Worm (Caenorhabditis elegans) whole organism, L2 larva: ENCODE data around the gene F54B8.1.

Experiments
- C34F6.9 ChIP-seq: fragments of 150-350 bp; optimal IDR thresholded peaks from 2 replicates; lab custom pipeline; 2014; ENCODE audit warnings: missing biosample characterization, missing genetic modification characterization
- F13H6.1 ChIP-seq: sonication (generic microtip); optimal IDR thresholded peaks from 2 replicates; lab custom pipeline; 2016; ENCODE audit warnings: missing genetic modification characterization, missing compliant biosample characterization
- R02D3.7 ChIP-seq: fragments of 150-350 bp; optimal IDR thresholded peaks from 2 replicates; lab custom pipeline; 2014; ENCODE audit warnings: missing biosample characterization, missing genetic modification characterization
- Y55F3AM.14 ChIP-seq: fragments of 200-800 bp; sonication (Bioruptor generic); optimal IDR thresholded peaks from 2 replicates; lab custom pipeline; 2018; ENCODE audit warnings: mild to moderate bottlenecking, missing genetic modification characterization, missing compliant biosample characterization
- ZK546.5 ChIP-seq: sonication (generic microtip); optimal IDR thresholded peaks from 2 replicates; lab custom pipeline; 2017; ENCODE audit warnings: missing biosample characterization, missing genetic modification characterization
- alr-1 ChIP-seq: fragments of 150-350 bp; optimal IDR thresholded peaks from 2 replicates; lab custom pipeline; 2014; ENCODE audit warnings: missing biosample characterization, missing genetic modification characterization
- aly-2 ChIP-seq: fragments of 150-350 bp; optimal IDR thresholded peaks from 2 replicates; lab custom pipeline; 2014; ENCODE audit warnings: missing biosample characterization, missing genetic modification characterization
- ama-1 ChIP-seq: fragments of 150-350 bp; optimal IDR thresholded peaks from 2 replicates; lab custom pipeline; 2018; ENCODE audit warnings: inconsistent platforms
- blmp-1 ChIP-seq: sonication (generic microtip); optimal IDR thresholded peaks from 2 replicates; lab custom pipeline; 2017; ENCODE audit warnings: missing genetic modification characterization, mild to moderate bottlenecking, missing compliant biosample characterization, antibody characterized with exemption, moderate library complexity; ENCODE audit not compliant: insufficient read depth
- ceh-16 ChIP-seq: fragments of 150-350 bp; optimal IDR thresholded peaks from 2 replicates; lab custom pipeline; 2014; ENCODE audit warnings: missing biosample characterization, missing genetic modification characterization
- ceh-82 ChIP-seq: fragments of 150-350 bp; optimal IDR thresholded peaks from 2 replicates; lab custom pipeline; 2014; ENCODE audit warnings: missing biosample characterization, missing genetic modification characterization
- crh-2 ChIP-seq: sonication (generic microtip); optimal IDR thresholded peaks from 2 replicates; lab custom pipeline; 2017; ENCODE audit warnings: missing biosample characterization, missing genetic modification characterization
- dmd-4 ChIP-seq: sonication (generic microtip); optimal IDR thresholded peaks from 2 replicates; lab custom pipeline; 2017; ENCODE audit warnings: missing biosample characterization, missing genetic modification characterization
- egl-27 ChIP-seq: sonication (generic microtip); optimal IDR thresholded peaks from 3 replicates; lab custom pipeline; 2017; ENCODE audit warnings: missing biosample characterization, missing genetic modification reagents, missing genetic modification characterization
- elt-1 ChIP-seq: fragments of 150-350 bp; optimal IDR thresholded peaks from 2 replicates; lab custom pipeline; 2014; ENCODE audit warnings: missing biosample characterization, missing genetic modification characterization
- elt-3 ChIP-seq: sonication (generic microtip); optimal IDR thresholded peaks from 2 replicates; lab custom pipeline; 2017; ENCODE audit warnings: missing biosample characterization, missing genetic modification characterization
- fos-1 ChIP-seq: fragments of 150-350 bp; optimal IDR thresholded peaks from 2 replicates; lab custom pipeline; 2014; ENCODE audit warnings: missing biosample characterization, missing genetic modification characterization
- gmeb-1 ChIP-seq: fragments of 150-350 bp; optimal IDR thresholded peaks from 2 replicates; lab custom pipeline; 2014; ENCODE audit warnings: missing biosample characterization, missing genetic modification characterization
- lin-11 ChIP-seq: fragments of 150-350 bp; sonication (generic microtip); optimal IDR thresholded peaks from 2 replicates; lab custom pipeline; 2014; ENCODE audit warnings: missing biosample characterization, missing genetic modification characterization, inconsistent platforms, mixed read lengths
- lin-13 ChIP-seq: fragments of 150-350 bp; optimal IDR thresholded peaks from 2 replicates; lab custom pipeline; 2014; ENCODE audit warnings: missing biosample characterization, missing genetic modification reagents, missing genetic modification characterization
- lin-39 ChIP-seq: fragments of 150-350 bp; optimal IDR thresholded peaks from 2 replicates; lab custom pipeline; 2014; ENCODE audit warnings: missing biosample characterization, missing genetic modification reagents, missing genetic modification characterization
- lsy-2 ChIP-seq, 2 experiments: fragments of 150-350 bp in 1 of 2; sonication (generic microtip) in 1 of 2; optimal IDR thresholded peaks; 2 replicates each; lab custom pipeline; 2014 to 2017; ENCODE audit warnings: missing biosample characterization in 2 of 2, missing genetic modification characterization in 2 of 2
- mab-5 ChIP-seq: fragments of 150-350 bp; optimal IDR thresholded peaks from 2 replicates; lab custom pipeline; 2014; ENCODE audit warnings: missing biosample characterization, missing genetic modification characterization
- mbf-1 ChIP-seq: sonication (generic microtip); optimal IDR thresholded peaks from 2 replicates; lab custom pipeline; 2017; ENCODE audit warnings: missing biosample characterization, missing genetic modification characterization
- mdl-1 ChIP-seq, 2 experiments: fragments of 150-350 bp in 1 of 2; sonication (generic microtip) in 1 of 2; optimal IDR thresholded peaks; 2 replicates each; lab custom pipeline; 2017; ENCODE audit warnings: missing biosample characterization in 2 of 2, missing genetic modification characterization in 2 of 2
- nhr-10 ChIP-seq: sonication (generic microtip); optimal IDR thresholded peaks from 2 replicates; lab custom pipeline; 2017; ENCODE audit warnings: missing biosample characterization, missing genetic modification characterization
- nhr-11 ChIP-seq: fragments of 150-350 bp; optimal IDR thresholded peaks from 2 replicates; lab custom pipeline; 2014; ENCODE audit warnings: missing biosample characterization, missing genetic modification characterization
- nhr-12 ChIP-seq: fragments of 150-350 bp; optimal IDR thresholded peaks from 2 replicates; lab custom pipeline; 2014; ENCODE audit warnings: missing biosample characterization, missing genetic modification characterization
- nhr-129 ChIP-seq: fragments of 150-350 bp; optimal IDR thresholded peaks from 2 replicates; lab custom pipeline; 2014; ENCODE audit warnings: missing biosample characterization, missing genetic modification characterization
- nhr-21 ChIP-seq: fragments of 150-350 bp; optimal IDR thresholded peaks from 2 replicates; lab custom pipeline; 2014; ENCODE audit warnings: missing biosample characterization, missing genetic modification characterization
- nhr-23 ChIP-seq: fragments of 150-350 bp; optimal IDR thresholded peaks from 2 replicates; lab custom pipeline; 2014; ENCODE audit warnings: missing biosample characterization, missing genetic modification reagents, missing genetic modification characterization
- nhr-237 ChIP-seq: fragments of 150-350 bp; optimal IDR thresholded peaks from 2 replicates; lab custom pipeline; 2014; ENCODE audit warnings: missing biosample characterization, missing genetic modification characterization
- nhr-25 ChIP-seq: fragments of 150-350 bp; sonication (generic microtip); optimal IDR thresholded peaks from 3 replicates; lab custom pipeline; 2014; ENCODE audit warnings: missing biosample characterization, missing genetic modification characterization
- nhr-6 ChIP-seq: fragments of 150-350 bp; optimal IDR thresholded peaks from 2 replicates; lab custom pipeline; 2014; ENCODE audit warnings: missing biosample characterization, missing genetic modification characterization
- nhr-77 ChIP-seq: fragments of 150-350 bp; optimal IDR thresholded peaks from 2 replicates; lab custom pipeline; 2014; ENCODE audit warnings: missing biosample characterization, missing genetic modification characterization
- peb-1 ChIP-seq: fragments of 150-350 bp; optimal IDR thresholded peaks from 2 replicates; lab custom pipeline; 2014; ENCODE audit warnings: missing biosample characterization, missing genetic modification characterization
- sem-4 ChIP-seq: fragments of 150-350 bp; optimal IDR thresholded peaks from 2 replicates; lab custom pipeline; 2014; ENCODE audit warnings: missing biosample characterization, missing genetic modification reagents, missing genetic modification characterization
- skn-1 ChIP-seq: sonication (generic microtip); optimal IDR thresholded peaks from 2 replicates; lab custom pipeline; 2017; ENCODE audit warnings: missing biosample characterization, missing genetic modification characterization
- sma-3 ChIP-seq: sonication (generic microtip); optimal IDR thresholded peaks from 2 replicates; lab custom pipeline; 2016; ENCODE audit warnings: missing genetic modification reagents, missing genetic modification characterization, missing compliant biosample characterization
- sma-9 ChIP-seq, 2 experiments: fragments of 150-350 bp in 1 of 2; sonication (generic microtip) in 1 of 2; optimal IDR thresholded peaks; 2 replicates each; lab custom pipeline; 2014 to 2016; ENCODE audit warnings: missing genetic modification characterization in 2 of 2, mild to moderate bottlenecking in 1 of 2, missing biosample characterization in 1 of 2, missing compliant biosample characterization in 1 of 2, missing genetic modification reagents in 1 of 2, moderate library complexity in 1 of 2
- snpc-4 ChIP-seq: fragments of 150-350 bp; optimal IDR thresholded peaks from 2 replicates; lab custom pipeline; 2014; ENCODE audit warnings: missing biosample characterization, missing genetic modification characterization
- unc-39 ChIP-seq: fragments of 150-350 bp; optimal IDR thresholded peaks from 2 replicates; lab custom pipeline; 2014; ENCODE audit warnings: missing biosample characterization, missing genetic modification characterization
- unc-55 ChIP-seq: fragments of 150-350 bp; sonication (generic microtip); optimal IDR thresholded peaks from 3 replicates; lab custom pipeline; 2014; ENCODE audit warnings: missing biosample characterization, missing genetic modification reagents, missing genetic modification characterization
- unc-62 ChIP-seq: fragments of 150-350 bp; optimal IDR thresholded peaks from 2 replicates; lab custom pipeline; 2014; ENCODE audit warnings: missing biosample characterization, missing genetic modification reagents, missing genetic modification characterization
- zag-1 ChIP-seq: fragments of 150-350 bp; optimal IDR thresholded peaks from 2 replicates; lab custom pipeline; 2014; ENCODE audit warnings: missing biosample characterization, missing genetic modification characterization
- ztf-1 ChIP-seq: fragments of 200-800 bp; sonication (Bioruptor generic); conservative IDR thresholded peaks from 2 replicates; pipeline ENCODE4 v1.3.6; 2022; ENCODE audit warnings: missing genetic modification characterization, missing compliant biosample characterization
- ztf-11 ChIP-seq: sonication (generic microtip); optimal IDR thresholded peaks from 2 replicates; lab custom pipeline; 2017; ENCODE audit warnings: missing biosample characterization, missing genetic modification characterization
- ztf-4 ChIP-seq: fragments of 150-350 bp; optimal IDR thresholded peaks from 2 replicates; lab custom pipeline; 2014; ENCODE audit warnings: missing biosample characterization, missing genetic modification characterization

F54B8.1 gene

DNA sequence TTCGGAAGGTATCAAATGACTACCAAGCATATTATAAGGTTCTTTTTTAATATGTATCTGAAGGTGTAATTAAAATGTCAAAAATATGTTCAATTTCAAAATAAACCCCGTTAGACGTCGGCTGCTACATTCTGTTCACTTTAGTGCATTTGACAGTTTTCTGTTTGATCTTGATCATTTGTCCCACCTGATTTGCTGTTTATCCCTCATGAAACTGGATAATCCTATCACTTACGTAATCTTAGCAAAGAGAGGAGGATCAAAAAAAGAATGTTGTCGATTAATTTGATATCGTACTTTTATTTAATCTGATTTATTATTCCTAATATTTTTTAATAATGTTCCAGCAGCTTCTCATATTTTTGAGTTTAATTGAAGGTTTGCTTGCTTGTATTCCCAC lies at the start of gene F54B8.1:
Gene F54B8.1, plus strand, starts transcription at position 301 of the 400 bp plus-strand sequence.
- TF ChIP-seq alr-1 (tag; lab: Kevin White, UChicago) (no peak), blmp-1 (tag; lab: Kevin White, UChicago) (no peak), zag-1 (tag; lab: Kevin White, UChicago) (no peak), nhr-21 (tag; lab: Kevin White, UChicago) (no peak), nhr-10 (no peak), gmeb-1 (no peak), crh-2 (no peak), mbf-1 (tag; lab: Kevin White, UChicago) (no peak), nhr-129 (tag; lab: Kevin White, UChicago) (no peak), unc-62 (GFP tag; lab: Kevin White, UChicago) (no peak), ceh-16 (tag; lab: Kevin White, UChicago) (no peak), ztf-1 (no peak), C34F6.9 (tag; lab: Kevin White, UChicago) (no peak), nhr-23 (no peak), egl-27 (tag; lab: Kevin White, UChicago) (no peak), mdl-1 (tag; optimal IDR thresholded peaks at IDR 0.05; lab: Kevin White, UChicago) (no peak), ztf-11 (tag; lab: Kevin White, UChicago) (no peak)
- TF ChIP-seq, all 48 proteins: peak for 0

DNA sequence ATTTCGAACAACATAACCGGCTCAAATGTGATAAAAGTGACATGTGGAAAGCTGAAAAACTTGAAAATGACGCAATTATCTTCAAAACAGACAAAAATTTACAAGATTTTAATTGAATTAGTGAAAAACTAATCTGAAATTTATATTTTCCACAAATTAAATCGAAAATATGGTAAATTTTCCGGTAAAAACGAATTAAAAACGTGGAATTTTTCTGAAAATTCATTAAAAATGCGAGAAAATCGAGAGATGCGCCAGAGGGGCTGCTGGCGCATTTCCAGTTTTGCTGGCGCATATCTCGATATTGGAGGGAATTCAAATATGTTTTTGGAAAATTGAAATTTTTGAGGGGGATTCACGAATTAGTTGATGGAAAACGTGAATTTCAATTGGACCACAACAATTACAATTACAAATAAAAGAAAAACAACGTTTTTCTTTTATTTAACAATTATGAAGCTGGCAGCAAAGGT lies 44.4 kb upstream of the F54B8.1 start, which contains the start of the genes haf-3 and F57A10.2:
Gene haf-3, minus strand, starts transcription at position 51 of the 473 bp plus-strand sequence.
Gene F57A10.2, plus strand, starts transcription at position 454 of the 473 bp plus-strand sequence.
- TF ChIP-seq nhr-10 (peak; percentile 81), mab-5 (tag; lab: Kevin White, UChicago) (peak; percentile 90), sma-3 (GFP tag; lab: Kevin White, UChicago) (peak; percentile 92), nhr-77 (peak; percentile 68), nhr-12 (tag; lab: Kevin White, UChicago) (no peak), lin-13 (GFP tag; lab: Kevin White, UChicago) (peak; percentile 92), ceh-16 (tag; lab: Kevin White, UChicago) (peak; percentile 60), ztf-4 (tag; lab: Kevin White, UChicago) (peak; percentile 84), R02D3.7 (peak; percentile 72), ZK546.5 (tag; lab: Kevin White, UChicago) (no peak), egl-27 (tag; lab: Kevin White, UChicago) (peak; percentile 92), F13H6.1 (tag; lab: Kevin White, UChicago) (peak; percentile 91), lin-39 (tag; lab: Kevin White, UChicago) (no peak), lin-11 (tag; lab: Kevin White, UChicago) (peak; percentile 64), elt-3 (tag; lab: Kevin White, UChicago) (no peak), unc-39 (tag; lab: Kevin White, UChicago) (no peak), ztf-1 (no peak), peb-1 (no peak), unc-55 (GFP tag; lab: Kevin White, UChicago) (peak; percentile 94), ceh-82 (tag; lab: Kevin White, UChicago) (peak; percentile 78), aly-2 (tag; lab: Kevin White, UChicago) (no peak), lsy-2 (tag; optimal IDR thresholded peaks at IDR 0.05; lab: Kevin White, UChicago) (peak; percentile 92 to 96), Y55F3AM.14 (GFP tag; lab: Kevin White, UChicago) (peak; percentile 37), elt-1 (tag; lab: Kevin White, UChicago) (no peak), sem-4 (tag; lab: Kevin White, UChicago) (peak; percentile 83), mdl-1 (tag; optimal IDR thresholded peaks at IDR 0.05; lab: Kevin White, UChicago) (peak in 1 of 2 experiments; percentile 19), fos-1 (tag; lab: Kevin White, UChicago) (peak; percentile 57), ztf-11 (tag; lab: Kevin White, UChicago) (no peak), nhr-6 (tag; lab: Kevin White, UChicago) (peak; percentile 84), nhr-11 (tag; lab: Kevin White, UChicago) (no peak), nhr-237 (tag; lab: Kevin White, UChicago) (peak; percentile 80), C34F6.9 (tag; lab: Kevin White, UChicago) (peak; percentile 96), unc-62 (GFP tag; lab: Kevin White, UChicago) (peak; percentile 33), nhr-23 (no peak), ama-1 (peak; percentile 60), sma-9 (GFP tag; optimal IDR thresholded peaks at IDR 0.05; lab: Kevin White, UChicago) (peak; percentile 95), sma-9 (tag; optimal IDR thresholded peaks at IDR 0.05; lab: Kevin White, UChicago) (no peak), mbf-1 (tag; lab: Kevin White, UChicago) (no peak), gmeb-1 (peak; percentile 99), nhr-21 (tag; lab: Kevin White, UChicago) (peak; percentile 87), zag-1 (tag; lab: Kevin White, UChicago) (peak; percentile 67), blmp-1 (tag; lab: Kevin White, UChicago) (peak; percentile 9), crh-2 (peak; percentile 94), nhr-129 (tag; lab: Kevin White, UChicago) (peak; percentile 78), skn-1 (tag; lab: Kevin White, UChicago) (no peak), snpc-4 (peak; percentile 87), alr-1 (tag; lab: Kevin White, UChicago) (no peak), nhr-25 (tag; lab: Kevin White, UChicago) (peak; percentile 92), dmd-4 (tag; lab: Kevin White, UChicago) (peak; percentile 41)
